Worm (Caenorhabditis elegans) whole organism, L4 larva: ENCODE measurements around the gene C45G7.13.

Source experiments
- F10B5.3 ChIP-seq: sonication (generic microtip); optimal IDR thresholded peaks from 2 replicates; lab custom pipeline; 2016; ENCODE audit warnings: mild to moderate bottlenecking, missing genetic modification characterization, missing compliant biosample characterization
- R02D3.7 ChIP-seq: fragments of 150-350 bp; sonication (generic microtip); optimal IDR thresholded peaks from 3 replicates; lab custom pipeline; 2014; ENCODE audit warnings: missing biosample characterization, missing genetic modification characterization
- Y5F2A.4 ChIP-seq: fragments of 200-800 bp; sonication (Bioruptor generic); optimal IDR thresholded peaks from 2 replicates; lab custom pipeline; 2018; ENCODE audit warnings: mild to moderate bottlenecking, missing genetic modification characterization, missing compliant biosample characterization
- aly-2 ChIP-seq: sonication (generic microtip); optimal IDR thresholded peaks from 2 replicates; lab custom pipeline; 2018; ENCODE audit warnings: missing biosample characterization, missing genetic modification characterization
- ceh-28 ChIP-seq: fragments of 150-350 bp; optimal IDR thresholded peaks from 2 replicates; lab custom pipeline; 2014; ENCODE audit warnings: missing biosample characterization, missing genetic modification reagents, missing genetic modification characterization
- ceh-44 ChIP-seq: fragments of 200-800 bp; sonication (Bioruptor generic); IDR thresholded peaks from 2 replicates; pipeline ENCODE4 v1.3.6; 2022; ENCODE audit warnings: missing genetic modification reagents, missing genetic modification characterization, missing compliant biosample characterization
- ctbp-1 ChIP-seq: fragments of 200-800 bp; sonication (Bioruptor generic); IDR thresholded peaks from 2 replicates; pipeline ENCODE4 v1.3.6; 2022; ENCODE audit warnings: missing genetic modification reagents, missing genetic modification characterization, missing compliant biosample characterization
- dmd-8 ChIP-seq: fragments of 200-800 bp; sonication (Bioruptor generic); IDR thresholded peaks from 2 replicates; pipeline ENCODE4 v1.3.6; 2022; ENCODE audit warnings: missing genetic modification characterization, missing compliant biosample characterization
- duxl-1 ChIP-seq: sonication (generic microtip); optimal IDR thresholded peaks from 2 replicates; lab custom pipeline; 2016; ENCODE audit warnings: mild to moderate bottlenecking, missing genetic modification characterization, moderate library complexity, missing compliant biosample characterization; ENCODE audit not compliant: poor library complexity
- egl-43 ChIP-seq: fragments of 200-800 bp; sonication (Bioruptor generic); IDR thresholded peaks from 2 replicates; pipeline ENCODE4 v1.3.6; 2022; ENCODE audit warnings: missing genetic modification reagents, missing genetic modification characterization, missing compliant biosample characterization
- hlh-30 ChIP-seq: sonication (generic microtip); optimal IDR thresholded peaks from 2 replicates; lab custom pipeline; 2017; ENCODE audit warnings: antibody characterized with exemption, mild to moderate bottlenecking, missing genetic modification characterization, missing compliant biosample characterization; ENCODE audit not compliant: insufficient read depth
- hmg-1.1 ChIP-seq: fragments of 200-800 bp; sonication (Bioruptor generic); IDR thresholded peaks from 2 replicates; pipeline ENCODE4 v1.3.6; 2022; ENCODE audit warnings: missing genetic modification reagents, missing genetic modification characterization, missing compliant biosample characterization
- lim-7 ChIP-seq: fragments of 200-800 bp; sonication (Bioruptor generic); IDR thresholded peaks from 2 replicates; pipeline ENCODE4 v1.3.6; 2022; ENCODE audit warnings: missing genetic modification characterization, missing compliant biosample characterization
- lin-38 ChIP-seq: fragments of 200-800 bp; sonication (Bioruptor generic); IDR thresholded peaks from 2 replicates; pipeline ENCODE4 v1.3.6; 2022; ENCODE audit warnings: missing genetic modification reagents, missing genetic modification characterization, missing compliant biosample characterization
- nhr-10 ChIP-seq: fragments of 150-350 bp; optimal IDR thresholded peaks from 2 replicates; lab custom pipeline; 2014; ENCODE audit warnings: missing biosample characterization, missing genetic modification characterization
- nhr-111 ChIP-seq: fragments of 200-800 bp; sonication (Bioruptor generic); optimal IDR thresholded peaks from 2 replicates; lab custom pipeline; 2018; ENCODE audit warnings: mild to moderate bottlenecking, missing genetic modification characterization, missing compliant biosample characterization
- nhr-41 ChIP-seq: fragments of 200-800 bp; sonication (Bioruptor generic); IDR thresholded peaks from 2 replicates; pipeline ENCODE4 v1.3.6; 2022; ENCODE audit warnings: missing genetic modification reagents, missing genetic modification characterization, missing compliant biosample characterization
- nhr-76 ChIP-seq: fragments of 150-350 bp; optimal IDR thresholded peaks from 2 replicates; lab custom pipeline; 2014; ENCODE audit warnings: missing biosample characterization, missing genetic modification characterization
- pqm-1 ChIP-seq: sonication (generic microtip); optimal IDR thresholded peaks from 2 replicates; lab custom pipeline; 2017; ENCODE audit warnings: missing biosample characterization, missing genetic modification characterization
- saeg-2 ChIP-seq: fragments of 200-800 bp; sonication (Bioruptor generic); IDR thresholded peaks from 2 replicates; pipeline ENCODE4 v1.3.6; 2022; ENCODE audit warnings: missing genetic modification reagents, missing genetic modification characterization, missing compliant biosample characterization
- set-16 ChIP-seq: fragments of 200-800 bp; sonication (Bioruptor generic); IDR thresholded peaks from 2 replicates; pipeline ENCODE4 v1.3.6; 2022; ENCODE audit warnings: missing genetic modification reagents, missing genetic modification characterization, missing compliant biosample characterization
- skn-1 ChIP-seq: fragments of 150-350 bp; optimal IDR thresholded peaks from 2 replicates; lab custom pipeline; 2014; ENCODE audit warnings: missing biosample characterization, missing genetic modification characterization
- spr-1 ChIP-seq: sonication (generic microtip); optimal IDR thresholded peaks from 2 replicates; lab custom pipeline; 2016; ENCODE audit warnings: mild to moderate bottlenecking, missing genetic modification characterization, missing compliant biosample characterization
- spr-3 ChIP-seq: fragments of 200-800 bp; sonication (Bioruptor generic); optimal IDR thresholded peaks from 2 replicates; lab custom pipeline; 2018; ENCODE audit warnings: mild to moderate bottlenecking, missing genetic modification characterization, missing compliant biosample characterization
- zfp-2 ChIP-seq: sonication (generic microtip); optimal IDR thresholded peaks from 2 replicates; lab custom pipeline; 2016; ENCODE audit warnings: mild to moderate bottlenecking, missing genetic modification characterization, missing compliant biosample characterization
- zip-2 ChIP-seq: fragments of 150-350 bp; optimal IDR thresholded peaks from 2 replicates; lab custom pipeline; 2014; ENCODE audit warnings: missing biosample characterization, missing genetic modification characterization
- ztf-7 ChIP-seq: fragments of 150-350 bp; optimal IDR thresholded peaks from 2 replicates; lab custom pipeline; 2014; ENCODE audit warnings: missing biosample characterization, missing genetic modification characterization

C45G7.13 gene

DNA sequence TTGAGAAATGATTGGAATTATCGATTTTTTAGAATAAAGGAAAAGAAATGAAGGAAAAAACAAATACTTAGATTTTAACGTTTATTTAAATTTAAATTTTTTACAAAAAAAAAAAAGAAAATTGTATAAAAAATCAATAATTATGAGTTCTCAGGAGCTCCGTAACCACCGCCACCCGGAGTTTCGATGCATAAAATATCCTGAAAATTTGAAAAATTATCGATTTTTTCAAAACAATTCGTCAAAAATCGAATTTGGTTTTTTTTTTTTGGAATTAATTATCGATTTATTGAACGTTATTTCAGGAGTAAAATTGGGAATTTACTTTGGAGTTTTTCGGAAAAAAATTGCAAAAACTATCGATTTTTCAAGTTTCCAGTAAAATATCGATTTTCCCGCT, 51.7 kb downstream of the C45G7.13 start, which contains the start of gene Y38F2AR.10:
Gene Y38F2AR.10 (minus strand): TSS at position 101 of the 400 bp plus-strand sequence.
- TF ChIP-seq nhr-111 (no peak), spr-1 (tag; lab: Kevin White, UChicago) (no peak), aly-2 (tag; lab: Kevin White, UChicago) (no peak), spr-3 (no peak), hlh-30 (tag; lab: Kevin White, UChicago) (no peak), nhr-10 (tag; lab: Kevin White, UChicago) (no peak), ceh-28 (tag; lab: Kevin White, UChicago) (peak; percentile 43)

DNA sequence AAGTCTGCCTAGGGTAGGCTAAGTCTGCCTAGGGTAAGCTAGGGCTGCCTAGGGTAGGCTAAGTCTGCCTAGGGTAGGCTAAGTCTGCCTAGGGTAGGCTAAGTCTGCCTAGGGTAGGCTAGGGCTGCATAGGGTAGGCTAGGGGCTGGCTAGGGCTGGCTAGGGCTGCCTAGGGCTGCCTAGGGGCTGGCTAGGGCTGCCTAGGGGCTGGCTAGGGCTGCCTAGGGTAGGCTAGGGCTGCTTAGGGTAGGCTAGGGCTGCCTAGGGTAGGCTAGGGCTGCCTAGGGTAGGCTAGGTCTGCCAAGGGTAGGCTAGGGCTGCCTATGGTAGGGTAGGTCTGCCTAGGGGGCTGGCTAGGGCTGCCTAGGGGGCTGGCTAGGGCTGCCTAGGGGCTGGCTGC, 52.8 kb downstream of the C45G7.13 start:
- TF ChIP-seq egl-43 (GFP tag; lab: Robert Waterston, UW): no peak
- no peak for TF ChIP-seq duxl-1 (tag; lab: Kevin White, UChicago)
- no peak for TF ChIP-seq R02D3.7 (tag; lab: Kevin White, UChicago)
- no peak for TF ChIP-seq F10B5.3 (tag; lab: Kevin White, UChicago)
- 0 out of 2 replicates have a peak, but pooled peaks have one; percentile 3 for TF ChIP-seq lim-7 (GFP tag; lab: Robert Waterston, UW)
- TF ChIP-seq dmd-8 (GFP tag; lab: Robert Waterston, UW): 0 out of 2 replicates have a peak, but pooled peaks have one; percentile 53
- TF ChIP-seq set-16 (GFP tag; lab: Robert Waterston, UW): peak; percentile 90
- 0 out of 2 replicates have a peak, but pooled peaks have one; percentile 15 for TF ChIP-seq lin-38 (GFP tag; lab: Robert Waterston, UW)
- TF ChIP-seq hmg-1.1 (GFP tag; lab: Robert Waterston, UW): no peak
- no peak for TF ChIP-seq zfp-2 (tag; lab: Kevin White, UChicago)
- TF ChIP-seq zip-2 (tag; lab: Kevin White, UChicago): no peak
- TF ChIP-seq pqm-1: no peak
- no peak for TF ChIP-seq ctbp-1 (GFP tag; lab: Robert Waterston, UW)
- 0 out of 2 replicates have a peak, but pooled peaks have one; percentile 28 for TF ChIP-seq saeg-2

DNA sequence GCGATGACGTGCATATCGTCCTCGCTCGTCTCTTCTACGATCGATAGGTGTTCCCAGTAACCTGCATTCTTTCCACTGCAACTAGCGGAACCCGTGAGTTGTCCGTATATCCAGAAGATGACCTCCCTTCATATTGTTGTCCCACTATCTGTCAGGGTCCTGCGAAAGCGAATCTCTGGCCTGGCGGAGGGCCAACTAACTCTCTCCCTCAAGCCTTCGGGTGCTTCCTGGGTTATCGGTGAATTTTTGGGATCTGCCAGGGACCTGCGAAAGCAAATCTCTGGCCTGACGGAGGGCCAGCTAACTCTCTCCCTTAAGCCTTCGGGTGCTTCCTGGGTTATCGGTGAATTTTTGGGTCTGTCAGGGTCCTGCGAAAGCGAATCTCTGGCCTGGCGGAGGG, 54.0 kb downstream of the C45G7.13 start:
- TF ChIP-seq lin-38 (GFP tag; lab: Robert Waterston, UW) (peak; percentile 39; the same call in 1 of the 2 replicates), set-16 (GFP tag; lab: Robert Waterston, UW) (peak; percentile 69)

DNA sequence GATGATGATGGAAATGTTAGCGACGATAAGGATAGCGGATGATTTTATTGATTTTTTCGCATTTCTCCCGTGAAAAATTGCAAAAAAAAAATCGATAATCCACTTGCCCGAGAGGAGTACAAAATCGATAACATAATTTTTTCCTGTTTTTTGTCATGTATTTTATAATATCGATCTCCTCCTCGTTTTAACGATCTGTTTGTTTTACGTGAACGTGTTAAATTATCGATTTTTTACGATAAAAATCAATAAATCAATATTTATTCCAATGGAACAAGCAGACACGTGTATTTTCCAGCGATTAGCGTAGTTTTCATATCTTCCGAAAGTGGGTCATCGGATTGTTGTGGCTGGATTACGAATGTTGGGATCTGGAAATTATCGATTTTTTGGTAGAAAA, 55.1 kb downstream of the C45G7.13 start:
- peak; percentile 99 for TF ChIP-seq ceh-28 (tag; lab: Kevin White, UChicago)
- no peak for TF ChIP-seq ztf-7
- TF ChIP-seq, all 104 proteins: peak for 1

DNA sequence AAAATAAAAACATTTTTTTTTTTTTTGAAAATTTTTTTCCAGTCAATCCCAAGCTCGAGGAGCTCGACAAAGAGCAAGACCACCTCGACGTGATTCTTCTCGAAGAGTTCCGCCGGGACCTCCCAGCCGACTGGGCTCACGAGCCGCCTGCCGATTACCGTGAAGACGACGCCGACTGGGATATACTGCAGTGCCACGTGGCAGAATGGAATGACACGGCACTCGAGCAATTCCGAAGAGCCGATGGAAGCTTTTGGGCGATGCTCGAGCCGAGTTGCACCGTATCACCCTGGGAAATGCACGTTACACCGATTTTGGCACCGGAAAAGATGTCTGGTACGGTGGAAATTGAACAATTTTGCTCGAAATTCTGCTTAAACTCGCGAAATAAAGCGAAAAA, 58.1 kb downstream of the C45G7.13 start:
- TF ChIP-seq skn-1 (no peak), set-16 (GFP tag; lab: Robert Waterston, UW) (peak; percentile 73)

DNA sequence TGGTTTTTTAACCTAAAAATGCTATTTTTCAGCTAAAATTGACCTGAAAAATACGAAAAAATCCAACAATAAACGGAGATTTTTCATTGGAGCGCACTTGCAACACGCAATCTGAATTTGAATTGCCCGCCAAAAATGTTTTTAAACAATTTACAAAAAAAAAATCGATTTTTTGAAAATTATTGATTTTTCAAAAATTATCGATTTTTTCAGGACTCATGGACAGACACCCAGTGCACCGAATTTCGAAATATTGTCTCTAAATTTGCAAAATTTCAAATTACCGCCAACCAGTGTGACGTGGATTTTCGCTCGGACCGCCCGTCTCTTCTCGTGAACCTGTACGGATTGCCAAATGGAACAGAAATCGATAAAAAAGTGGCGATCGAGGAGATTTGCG, 59.3 kb downstream of the C45G7.13 start:
- TF ChIP-seq ceh-28 (tag; lab: Kevin White, UChicago) (peak; percentile 84), duxl-1 (tag; lab: Kevin White, UChicago) (no peak), Y5F2A.4 (GFP tag; lab: Kevin White, UChicago) (no peak), nhr-76 (no peak), ceh-44 (GFP tag; lab: Robert Waterston, UW) (no peak), spr-3 (no peak), nhr-41 (GFP tag; lab: Robert Waterston, UW) (no peak)
